Worm (Caenorhabditis elegans): ENCODE results near the gene gly-20.

gly-20 gene

DNA sequence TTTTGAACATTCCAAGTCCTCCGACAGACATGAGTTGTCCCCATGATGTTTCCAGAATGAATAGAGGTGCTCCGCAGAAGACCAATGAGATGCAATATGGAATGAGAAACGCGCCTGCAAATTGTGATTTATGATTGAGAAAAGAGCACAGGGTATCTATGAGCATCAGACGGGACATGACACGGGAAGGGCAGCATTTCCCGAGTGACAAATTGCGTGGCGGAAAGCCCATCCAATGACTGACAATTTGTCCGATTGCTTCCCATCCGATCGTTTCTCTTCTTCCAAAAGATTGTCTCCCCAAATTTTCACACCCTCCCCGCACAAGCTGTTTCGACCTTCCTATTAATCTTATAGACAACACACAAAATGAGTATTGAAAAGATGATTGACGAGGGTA, 25.4 kb downstream of the gly-20 start (continued):
- TF ChIP-seq zip-4 (GFP tag; optimal IDR thresholded peaks at IDR 0.05) (no peak), sup-37 (GFP tag; optimal IDR thresholded peaks at IDR 0.05) (no peak), nhr-19 (GFP tag; conservative IDR thresholded peaks at IDR 0.05) (peak; percentile 17), nhr-90 (tag; optimal IDR thresholded peaks at IDR 0.05; ENCODE audit: poor library complexity) (no peak), rnt-1 (tag; optimal IDR thresholded peaks at IDR 0.05) (peak; percentile 69), blmp-1 (tag; optimal IDR thresholded peaks at IDR 0.05) (no peak), unc-30 (tag; optimal IDR thresholded peaks at IDR 0.05) (no peak), tlp-1 (tag; optimal IDR thresholded peaks at IDR 0.05) (no peak), lir-3 (tag; optimal IDR thresholded peaks at IDR 0.05; ENCODE audit: poor library complexity) (no peak), unc-130 (tag; optimal IDR thresholded peaks at IDR 0.05) (no peak), ztf-11 (tag; optimal IDR thresholded peaks at IDR 0.05) (no peak), C04F5.9 (tag; optimal IDR thresholded peaks at IDR 0.05) (no peak), lin-14 (GFP tag; optimal IDR thresholded peaks at IDR 0.05) (peak; percentile 70), efl-1 (optimal IDR thresholded peaks at IDR 0.05) (no peak), efl-1 (GFP tag; optimal IDR thresholded peaks at IDR 0.05 in 1 of 2) (no peak), lin-39 (tag; optimal IDR thresholded peaks at IDR 0.05) (no peak), efl-3 (GFP tag; optimal IDR thresholded peaks at IDR 0.05) (no peak), mep-1 (tag; optimal IDR thresholded peaks at IDR 0.05) (no peak), ceh-8 (GFP tag; optimal IDR thresholded peaks at IDR 0.05) (no peak), C34B4.2 (tag; optimal IDR thresholded peaks at IDR 0.05) (no peak), isw-1 (GFP tag; IDR thresholded peaks at IDR 0.05) (no peak)

DNA sequence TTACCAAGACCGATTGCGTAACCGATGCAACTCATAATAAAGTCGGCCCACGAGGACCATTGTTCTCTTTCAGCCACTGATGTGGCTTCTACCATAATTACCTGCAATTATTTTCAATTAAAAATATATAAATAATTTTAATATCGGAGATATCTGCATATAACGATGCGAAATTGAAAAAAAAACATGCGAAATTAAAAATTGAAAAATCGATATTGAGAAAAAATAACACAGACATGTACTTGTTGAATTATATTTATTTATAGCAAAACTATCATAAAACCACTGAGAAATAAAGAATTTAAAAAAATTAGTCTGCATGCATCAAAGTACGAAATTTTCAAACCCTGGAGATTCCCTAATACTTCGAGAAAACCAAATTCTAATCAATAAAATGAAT, 26.0 kb downstream of the gly-20 start, which contains the start of gene snf-11:
Gene snf-11 (minus strand): TSS at position 101 of the 400 bp plus-strand sequence.
- TF ChIP-seq fkh-4 (tag; optimal IDR thresholded peaks at IDR 0.05; ENCODE audit: borderline replicate concordance), result no peak
- no peak for TF ChIP-seq nhr-90 (tag; optimal IDR thresholded peaks at IDR 0.05; ENCODE audit: poor library complexity)
- TF ChIP-seq unc-130 (tag; optimal IDR thresholded peaks at IDR 0.05), result no peak
- TF ChIP-seq nhr-77 (tag; optimal IDR thresholded peaks at IDR 0.05), result no peak
- TF ChIP-seq ceh-63 (GFP tag; optimal IDR thresholded peaks at IDR 0.05), result no peak
- no peak for TF ChIP-seq irx-1 (tag; optimal IDR thresholded peaks at IDR 0.05)
- no peak for TF ChIP-seq dsc-1 (tag; optimal IDR thresholded peaks at IDR 0.05)
- TF ChIP-seq lir-3 (tag; optimal IDR thresholded peaks at IDR 0.05; ENCODE audit: poor library complexity), result no peak
- TF ChIP-seq lin-13 (GFP tag; optimal IDR thresholded peaks at IDR 0.05), result no peak
- TF ChIP-seq sup-37 (GFP tag; optimal IDR thresholded peaks at IDR 0.05), result no peak
- no peak for TF ChIP-seq lin-14 (GFP tag; optimal IDR thresholded peaks at IDR 0.05)
- no peak for TF ChIP-seq aly-2 (tag; optimal IDR thresholded peaks at IDR 0.05)
- TF ChIP-seq fkh-8 (tag; optimal IDR thresholded peaks at IDR 0.05), result no peak
- TF ChIP-seq pax-3 (tag; optimal IDR thresholded peaks at IDR 0.05), result no peak
- TF ChIP-seq hpl-2 (GFP tag; optimal IDR thresholded peaks at IDR 0.05), result no peak
- no peak for TF ChIP-seq lin-15B (tag; optimal IDR thresholded peaks at IDR 0.05)
- no peak for TF ChIP-seq egl-27 (tag; optimal IDR thresholded peaks at IDR 0.05)
- TF ChIP-seq skn-1 (tag; optimal IDR thresholded peaks at IDR 0.05), result no peak
- no peak for TF ChIP-seq alr-1 (tag; optimal IDR thresholded peaks at IDR 0.05; ENCODE audit: borderline replicate concordance)

DNA sequence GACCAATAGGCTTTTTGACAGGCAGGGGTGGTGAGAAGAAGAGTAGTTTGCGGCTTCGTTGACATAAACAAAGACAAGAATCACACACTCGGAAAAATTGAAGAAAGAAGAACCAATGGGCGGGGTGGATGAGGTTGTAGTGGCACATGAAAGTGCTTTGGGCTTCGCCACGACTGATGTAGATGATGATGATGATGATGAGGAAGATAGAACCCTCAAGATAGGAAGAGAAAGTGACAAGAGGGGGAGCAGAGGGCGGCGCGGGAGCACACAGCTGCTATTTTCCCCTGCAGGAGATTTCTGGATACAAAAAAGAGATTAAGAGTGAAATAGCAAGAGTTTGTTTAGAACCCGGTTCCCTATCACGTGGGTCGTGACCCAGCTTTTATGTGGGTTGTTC, 26.5 kb downstream of the gly-20 start:
- peak; percentile 60 for TF ChIP-seq unc-130 (tag; optimal IDR thresholded peaks at IDR 0.05)
- TF ChIP-seq skn-1 (tag; optimal IDR thresholded peaks at IDR 0.05), result peak; percentile 4
- no peak for TF ChIP-seq aha-1 (tag; optimal IDR thresholded peaks at IDR 0.05)
- TF ChIP-seq nhr-28 (tag; optimal IDR thresholded peaks at IDR 0.05), result no peak
- TF ChIP-seq tbx-2 (tag; optimal IDR thresholded peaks at IDR 0.05), result peak; percentile 33
- peak; percentile 47 for TF ChIP-seq nhr-20 (tag; optimal IDR thresholded peaks at IDR 0.05)
- no peak for TF ChIP-seq sptf-1 (tag; optimal IDR thresholded peaks at IDR 0.05)
- TF ChIP-seq lsy-2 (tag; optimal IDR thresholded peaks at IDR 0.05), result peak in 1 of 2 experiments; percentile 35
- peak; percentile 93 for TF ChIP-seq lin-14 (GFP tag; optimal IDR thresholded peaks at IDR 0.05)
- no peak for TF ChIP-seq ama-1 (optimal IDR thresholded peaks at IDR 0.05)
- TF ChIP-seq nhr-19 (GFP tag; conservative IDR thresholded peaks at IDR 0.05), result peak; percentile 41
- peak; percentile 81 for TF ChIP-seq rnt-1 (tag; optimal IDR thresholded peaks at IDR 0.05)
- peak; percentile 80 for TF ChIP-seq nhr-71 (tag; optimal IDR thresholded peaks at IDR 0.05)
- TF ChIP-seq swsn-7 (tag; optimal IDR thresholded peaks at IDR 0.05), result peak; percentile 17
- TF ChIP-seq snu-23 (GFP tag; optimal IDR thresholded peaks at IDR 0.05), result peak; percentile 36
- TF ChIP-seq dsc-1 (tag; optimal IDR thresholded peaks at IDR 0.05), result peak; percentile 23
